Worm (Caenorhabditis elegans) whole organism, young adult: ENCODE measurements around the gene cnep-1.
A peak's percentile ranks its signal among the peaks of the same experiment; 100 is the strongest.

Source experiments
- D2030.7 ChIP-seq: fragments of 200-800 bp; sonication (Bioruptor generic); IDR thresholded peaks from 2 replicates; pipeline ENCODE4 v1.3.6; 2022; ENCODE audit warnings: missing genetic modification reagents, missing genetic modification characterization, missing compliant biosample characterization
- F33H1.4 ChIP-seq: fragments of 200-800 bp; sonication (Bioruptor generic); IDR thresholded peaks from 2 replicates; pipeline ENCODE4 v1.3.6; 2022; ENCODE audit warnings: missing genetic modification reagents, missing genetic modification characterization, missing compliant biosample characterization
- F49E8.2 ChIP-seq: sonication (generic microtip); optimal IDR thresholded peaks from 3 replicates; lab custom pipeline; 2017; ENCODE audit warnings: missing genetic modification characterization, mild to moderate bottlenecking, missing compliant biosample characterization, antibody characterized with exemption, moderate library complexity; ENCODE audit not compliant: insufficient read depth
- K11D2.4 ChIP-seq: fragments of 200-800 bp; sonication (Bioruptor generic); IDR thresholded peaks from 2 replicates; pipeline ENCODE4 v1.3.6; 2022; ENCODE audit warnings: missing genetic modification reagents, missing genetic modification characterization, missing compliant biosample characterization
- K12H6.12 ChIP-seq: fragments of 200-800 bp; sonication (Bioruptor generic); optimal IDR thresholded peaks from 2 replicates; lab custom pipeline; 2018; ENCODE audit warnings: mild to moderate bottlenecking, missing genetic modification characterization, missing compliant biosample characterization
- Y53F4B.3 ChIP-seq: fragments of 200-800 bp; sonication (Bioruptor generic); IDR thresholded peaks from 2 replicates; pipeline ENCODE4 v1.3.6; 2022; ENCODE audit warnings: missing genetic modification reagents, missing genetic modification characterization, missing compliant biosample characterization
- Y56A3A.18 ChIP-seq: fragments of 200-800 bp; sonication (Bioruptor generic); IDR thresholded peaks from 2 replicates; pipeline ENCODE4 v1.3.6; 2022; ENCODE audit warnings: missing genetic modification reagents, missing genetic modification characterization, missing compliant biosample characterization
- Y79H2A.3 ChIP-seq: fragments of 200-800 bp; sonication (Bioruptor generic); conservative IDR thresholded peaks from 2 replicates; pipeline ENCODE4 v1.3.6; 2022; ENCODE audit warnings: missing genetic modification reagents, missing genetic modification characterization, missing compliant biosample characterization
- Y95B8A.8 ChIP-seq: fragments of 200-800 bp; sonication (Bioruptor generic); IDR thresholded peaks from 2 replicates; pipeline ENCODE4 v1.3.6; 2022; ENCODE audit warnings: missing genetic modification reagents, missing genetic modification characterization, missing compliant biosample characterization
- ZK185.1 ChIP-seq: sonication (generic microtip); optimal IDR thresholded peaks from 2 replicates; lab custom pipeline; 2016; ENCODE audit warnings: mild to moderate bottlenecking, missing genetic modification characterization, missing compliant biosample characterization; ENCODE audit not compliant: poor library complexity, severe bottlenecking
- aptf-2 ChIP-seq: fragments of 200-800 bp; sonication (Bioruptor generic); conservative IDR thresholded peaks from 2 replicates; pipeline ENCODE4 v1.3.6; 2022; ENCODE audit warnings: missing genetic modification reagents, missing genetic modification characterization, missing compliant biosample characterization
- aptf-3 ChIP-seq: fragments of 200-800 bp; sonication (Bioruptor generic); IDR thresholded peaks from 2 replicates; pipeline ENCODE4 v1.3.6; 2022; ENCODE audit warnings: missing genetic modification characterization, missing compliant biosample characterization
- attf-3 ChIP-seq: fragments of 200-800 bp; sonication (Bioruptor generic); conservative IDR thresholded peaks from 2 replicates; pipeline ENCODE4 v1.3.6; 2022; ENCODE audit warnings: missing genetic modification reagents, missing genetic modification characterization, missing compliant biosample characterization
- bed-2 ChIP-seq: fragments of 200-800 bp; sonication (Bioruptor generic); IDR thresholded peaks from 2 replicates; pipeline ENCODE4 v1.3.6; 2022; ENCODE audit warnings: missing genetic modification reagents, missing genetic modification characterization, missing compliant biosample characterization
- cebp-2 ChIP-seq: fragments of 200-800 bp; sonication (Bioruptor generic); IDR thresholded peaks from 2 replicates; pipeline ENCODE4 v1.3.6; 2022; ENCODE audit warnings: missing genetic modification characterization, missing compliant biosample characterization
- ceh-100 ChIP-seq: fragments of 200-800 bp; sonication (Bioruptor generic); IDR thresholded peaks from 2 replicates; pipeline ENCODE4 v1.3.6; 2022; ENCODE audit warnings: missing genetic modification reagents, missing genetic modification characterization, missing compliant biosample characterization
- ceh-27 ChIP-seq: fragments of 200-800 bp; sonication (Bioruptor generic); optimal IDR thresholded peaks from 2 replicates; lab custom pipeline; 2018; ENCODE audit warnings: mild to moderate bottlenecking, missing genetic modification characterization, moderate library complexity, missing compliant biosample characterization
- ceh-91 ChIP-seq: fragments of 200-800 bp; sonication (Bioruptor generic); IDR thresholded peaks from 2 replicates; pipeline ENCODE4 v1.3.6; 2022; ENCODE audit warnings: missing genetic modification reagents, missing genetic modification characterization, missing compliant biosample characterization
- chd-7 ChIP-seq: sonication (generic microtip); optimal IDR thresholded peaks from 2 replicates; lab custom pipeline; 2016; ENCODE audit warnings: mild to moderate bottlenecking, missing genetic modification characterization, moderate library complexity, missing compliant biosample characterization
- dox-1 ChIP-seq: fragments of 200-800 bp; sonication (Bioruptor generic); IDR thresholded peaks from 2 replicates; pipeline ENCODE4 v1.3.6; 2022; ENCODE audit warnings: missing genetic modification reagents, missing genetic modification characterization, missing compliant biosample characterization
- dpff-1 ChIP-seq: sonication (generic microtip); optimal IDR thresholded peaks from 2 replicates; lab custom pipeline; 2017; ENCODE audit warnings: mild to moderate bottlenecking, missing genetic modification characterization, missing compliant biosample characterization
- dpl-1 ChIP-seq: fragments of 150-350 bp; optimal IDR thresholded peaks from 2 replicates; lab custom pipeline; 2014; ENCODE audit warnings: missing biosample characterization, missing genetic modification reagents, missing genetic modification characterization
- egl-44 ChIP-seq: fragments of 200-800 bp; sonication (Bioruptor generic); IDR thresholded peaks from 2 replicates; pipeline ENCODE4 v1.3.6; 2022; ENCODE audit warnings: missing genetic modification reagents, missing genetic modification characterization, missing compliant biosample characterization
- egrh-3 ChIP-seq: fragments of 200-800 bp; sonication (Bioruptor generic); IDR thresholded peaks from 2 replicates; pipeline ENCODE4 v1.3.6; 2022; ENCODE audit warnings: missing genetic modification reagents, missing genetic modification characterization, missing compliant biosample characterization
- ekl-4 ChIP-seq: fragments of 200-800 bp; sonication (Bioruptor generic); IDR thresholded peaks from 2 replicates; pipeline ENCODE4 v1.3.6; 2022; ENCODE audit warnings: missing genetic modification reagents, missing genetic modification characterization, missing compliant biosample characterization
- ets-4 ChIP-seq: fragments of 200-800 bp; sonication (Bioruptor generic); optimal IDR thresholded peaks from 2 replicates; lab custom pipeline; 2018; ENCODE audit warnings: mild to moderate bottlenecking, missing genetic modification characterization, missing compliant biosample characterization
- gei-17 ChIP-seq: fragments of 200-800 bp; sonication (Bioruptor generic); optimal IDR thresholded peaks from 2 replicates; lab custom pipeline; 2018; ENCODE audit warnings: mild to moderate bottlenecking, missing genetic modification characterization, missing compliant biosample characterization
- hmg-1.2 ChIP-seq: fragments of 200-800 bp; sonication (Bioruptor generic); IDR thresholded peaks from 2 replicates; pipeline ENCODE4 v1.3.6; 2022; ENCODE audit warnings: missing genetic modification reagents, missing genetic modification characterization, missing compliant biosample characterization
- hmg-20 ChIP-seq: fragments of 200-800 bp; sonication (Bioruptor generic); IDR thresholded peaks from 2 replicates; pipeline ENCODE4 v1.3.6; 2022; ENCODE audit warnings: missing genetic modification reagents, missing genetic modification characterization, missing compliant biosample characterization
- hrde-1 ChIP-seq: sonication (generic microtip); optimal IDR thresholded peaks from 2 replicates; lab custom pipeline; 2016; ENCODE audit warnings: missing genetic modification characterization, mild to moderate bottlenecking, missing compliant biosample characterization, moderate library complexity, missing genotype, missing genetic modification reagents, borderline replicate concordance
- hsf-1 ChIP-seq: fragments of 200-800 bp; sonication (Bioruptor generic); IDR thresholded peaks from 2 replicates; pipeline ENCODE4 v1.3.6; 2022; ENCODE audit warnings: missing genetic modification reagents, missing genetic modification characterization, missing compliant biosample characterization
- lin-35 ChIP-seq, 3 experiments: fragments of 150-350 bp in 2 of 3; sonication (generic microtip) in 1 of 3; optimal IDR thresholded peaks; 2 replicates each; lab custom pipeline; 2014 to 2018; ENCODE audit warnings: missing biosample characterization in 3 of 3, missing genetic modification characterization in 3 of 3, missing genetic modification reagents in 3 of 3
- lin-54 ChIP-seq: fragments of 200-800 bp; sonication (Bioruptor generic); optimal IDR thresholded peaks from 2 replicates; lab custom pipeline; 2018; ENCODE audit warnings: mild to moderate bottlenecking, missing genetic modification characterization, missing compliant biosample characterization
- lsl-1 ChIP-seq: fragments of 200-800 bp; sonication (Bioruptor generic); optimal IDR thresholded peaks from 2 replicates; lab custom pipeline; 2018; ENCODE audit warnings: mild to moderate bottlenecking, missing genetic modification characterization, moderate library complexity, missing compliant biosample characterization
- madf-6 ChIP-seq: fragments of 200-800 bp; sonication (Bioruptor generic); IDR thresholded peaks from 2 replicates; pipeline ENCODE4 v1.3.6; 2022; ENCODE audit warnings: missing genetic modification reagents, missing genetic modification characterization, missing compliant biosample characterization
- mcd-1 ChIP-seq: fragments of 200-800 bp; sonication (Bioruptor generic); IDR thresholded peaks from 2 replicates; pipeline ENCODE4 v1.3.6; 2022; ENCODE audit warnings: missing genetic modification reagents, missing genetic modification characterization, missing compliant biosample characterization
- mel-28 ChIP-seq: sonication (generic microtip); optimal IDR thresholded peaks from 2 replicates; lab custom pipeline; 2016; ENCODE audit warnings: borderline replicate concordance, mild to moderate bottlenecking, missing genetic modification characterization, missing compliant biosample characterization
- nfya-2 ChIP-seq: fragments of 200-800 bp; sonication (Bioruptor generic); IDR thresholded peaks from 2 replicates; pipeline ENCODE4 v1.3.6; 2022; ENCODE audit warnings: missing genetic modification reagents, missing genetic modification characterization, missing compliant biosample characterization
- nhr-179 ChIP-seq: sonication (generic microtip); optimal IDR thresholded peaks from 2 replicates; lab custom pipeline; 2016; ENCODE audit warnings: mild to moderate bottlenecking, missing genetic modification characterization, missing compliant biosample characterization
- pbrm-1 ChIP-seq: fragments of 200-800 bp; sonication (Bioruptor generic); IDR thresholded peaks from 2 replicates; pipeline ENCODE4 v1.3.6; 2022; ENCODE audit warnings: missing genetic modification reagents, missing genetic modification characterization, missing compliant biosample characterization
- rcor-1 ChIP-seq: fragments of 200-800 bp; sonication (Bioruptor generic); IDR thresholded peaks from 2 replicates; pipeline ENCODE4 v1.3.6; 2022; ENCODE audit warnings: missing genetic modification reagents, missing genetic modification characterization, missing compliant biosample characterization
- snpc-4 ChIP-seq, 5 experiments: fragments of 150-350 bp in 1 of 5; sonication (generic microtip) in 4 of 5; optimal IDR thresholded peaks; 2 replicates each; lab custom pipeline; 2014 to 2018; ENCODE audit warnings: missing genetic modification characterization in 5 of 5, missing biosample characterization in 3 of 5, antibody characterized with exemption in 2 of 5, mild to moderate bottlenecking in 2 of 5, missing compliant biosample characterization in 2 of 5, missing genotype in 2 of 5, moderate library complexity in 2 of 5, missing genetic modification reagents in 1 of 5
- somi-1 ChIP-seq: fragments of 200-800 bp; sonication (Bioruptor generic); optimal IDR thresholded peaks from 2 replicates; lab custom pipeline; 2018; ENCODE audit warnings: mild to moderate bottlenecking, missing genetic modification characterization, missing compliant biosample characterization
- sptf-2 ChIP-seq: fragments of 200-800 bp; sonication (Bioruptor generic); optimal IDR thresholded peaks from 2 replicates; lab custom pipeline; 2018; ENCODE audit warnings: mild to moderate bottlenecking, missing genetic modification characterization, missing compliant biosample characterization
- unc-130 ChIP-seq: sonication (generic microtip); optimal IDR thresholded peaks from 2 replicates; lab custom pipeline; 2016; ENCODE audit warnings: missing genetic modification reagents, missing genetic modification characterization, missing compliant biosample characterization
- xnd-1 ChIP-seq: sonication (generic microtip); optimal IDR thresholded peaks from 2 replicates; lab custom pipeline; 2016; ENCODE audit warnings: missing genotype, missing genetic modification reagents, missing genetic modification characterization, missing compliant biosample characterization
- ztf-18 ChIP-seq: sonication (generic microtip); optimal IDR thresholded peaks from 2 replicates; lab custom pipeline; 2016; ENCODE audit warnings: missing genotype, mild to moderate bottlenecking, missing genetic modification characterization, missing compliant biosample characterization
- ztf-22 ChIP-seq: fragments of 200-800 bp; sonication (Bioruptor generic); optimal IDR thresholded peaks from 2 replicates; lab custom pipeline; 2018; ENCODE audit warnings: mild to moderate bottlenecking, missing genetic modification characterization, moderate library complexity, missing compliant biosample characterization

Gene cnep-1

DNA sequence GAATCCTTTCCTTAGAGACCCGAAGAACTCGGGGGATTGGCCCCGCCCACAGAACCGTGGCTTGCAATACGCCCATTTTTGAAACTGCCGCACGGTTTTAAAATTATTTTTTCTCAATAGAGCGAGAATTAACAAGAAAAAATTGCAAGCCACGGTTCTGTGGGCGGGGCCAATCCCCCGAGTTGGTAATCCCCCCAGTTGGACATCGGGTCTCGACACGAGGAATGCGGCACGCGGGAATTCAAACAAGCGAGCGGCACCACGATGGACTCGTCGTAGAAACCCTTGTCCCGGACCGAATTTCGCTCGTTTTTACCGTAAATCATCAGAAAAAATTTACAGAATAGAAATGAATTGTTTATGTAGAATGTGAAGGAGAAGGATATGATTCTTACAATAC lies 42.9 kb downstream of the cnep-1 start:
- TF ChIP-seq ceh-91 (GFP tag; lab: Robert Waterston, UW) (peak; percentile 58), cebp-2 (no peak), somi-1 (no peak), K12H6.12 (tag; lab: Kevin White, UChicago) (no peak), snpc-4 (GFP tag; optimal IDR thresholded peaks at IDR 0.05; lab: Kevin White, UChicago) (peak; percentile 3), snpc-4 (tag; optimal IDR thresholded peaks at IDR 0.05; lab: Kevin White, UChicago) (peak in 1 of 4 experiments; percentile 8), hrde-1 (tag; lab: Kevin White, UChicago) (no peak), egrh-3 (peak; percentile 29; the same call in 1 of the 2 replicates), bed-2 (no peak), attf-3 (GFP tag; lab: Robert Waterston, UW) (0 out of 2 replicates have a peak, but pooled peaks have one; percentile 8), ztf-18 (tag; lab: Kevin White, UChicago) (peak; percentile 30), F33H1.4 (GFP tag; lab: Robert Waterston, UW) (peak; percentile 76), nhr-179 (tag; lab: Kevin White, UChicago) (no peak), lsl-1 (peak; percentile 65), aptf-3 (GFP tag; lab: Robert Waterston, UW) (no peak), lin-54 (GFP tag; lab: Kevin White, UChicago) (peak; percentile 77), Y56A3A.18 (no peak), hmg-20 (no peak), nfya-2 (no peak), ZK185.1 (no peak), unc-130 (GFP tag; lab: Kevin White, UChicago) (peak; percentile 42), gei-17 (GFP tag; lab: Kevin White, UChicago) (no peak), ceh-27 (GFP tag; lab: Kevin White, UChicago) (no peak), hmg-1.2 (GFP tag; lab: Robert Waterston, UW) (peak; percentile 30; the same call in 1 of the 2 replicates), rcor-1 (GFP tag; lab: Robert Waterston, UW) (peak; percentile 65), madf-6 (GFP tag; lab: Robert Waterston, UW) (peak; percentile 79), dpff-1 (tag; lab: Kevin White, UChicago) (no peak), xnd-1 (tag; lab: Kevin White, UChicago) (peak; percentile 51), Y53F4B.3 (GFP tag; lab: Robert Waterston, UW) (no peak), chd-7 (tag; lab: Kevin White, UChicago) (no peak), lin-35 (GFP tag; optimal IDR thresholded peaks at IDR 0.05; lab: Kevin White, UChicago) (no peak), hsf-1 (GFP tag; lab: Robert Waterston, UW) (peak; percentile 23; the same call in 1 of the 2 replicates), mel-28 (tag; lab: Kevin White, UChicago) (no peak), Y95B8A.8 (GFP tag; lab: Robert Waterston, UW) (no peak), aptf-2 (GFP tag; lab: Robert Waterston, UW) (0 out of 2 replicates have a peak, but pooled peaks have one; percentile 22), egl-44 (GFP tag; lab: Robert Waterston, UW) (no peak), K11D2.4 (GFP tag; lab: Robert Waterston, UW) (no peak), D2030.7 (peak; percentile 55), ets-4 (GFP tag; lab: Kevin White, UChicago) (no peak), ekl-4 (GFP tag; lab: Robert Waterston, UW) (no peak), F49E8.2 (tag; lab: Kevin White, UChicago) (peak; percentile 50), Y79H2A.3 (GFP tag; lab: Robert Waterston, UW) (no peak), dox-1 (GFP tag; lab: Robert Waterston, UW) (peak; percentile 33; the same call in 1 of the 2 replicates), dpl-1 (GFP tag; lab: Kevin White, UChicago) (peak; percentile 40), ceh-100 (GFP tag; lab: Robert Waterston, UW) (peak; percentile 70), mcd-1 (peak; percentile 69), pbrm-1 (0 out of 2 replicates have a peak, but pooled peaks have one; percentile 16), ztf-22 (GFP tag; lab: Kevin White, UChicago) (no peak), sptf-2 (GFP tag; lab: Kevin White, UChicago) (no peak)
